Fruit fly (Drosophila melanogaster): ENCODE data around the gene Idh.
A peak's percentile ranks its signal among the peaks of the same experiment; 100 is the strongest.

Gene Idh

dm6 chr3L:8398763-8399445 is 38.2 kb upstream of the Idh start (continued):
- TF ChIP-seq CG8944 (GFP tag; optimal IDR thresholded peaks at IDR 0.05) (peak; percentile 10), CG10274 (GFP tag; optimal IDR thresholded peaks at IDR 0.05) (no peak), mam (GFP tag; optimal IDR thresholded peaks at IDR 0.05) (peak; percentile 42), CG9817 (tag; optimal IDR thresholded peaks at IDR 0.05) (no peak), pfk (GFP tag; optimal IDR thresholded peaks at IDR 0.05) (no peak), lilli (GFP tag; optimal IDR thresholded peaks at IDR 0.05) (peak; percentile 35), gcm2 (GFP tag; optimal IDR thresholded peaks at IDR 0.05) (no peak), CG12391 (tag; optimal IDR thresholded peaks at IDR 0.05) (peak; percentile 16), Hr3 (GFP tag; optimal IDR thresholded peaks at IDR 0.05) (peak; percentile 14), CG31224 (GFP tag; IDR thresholded peaks at IDR 0.05) (no peak), kni (GFP tag; optimal IDR thresholded peaks at IDR 0.05) (no peak), CG17385 (GFP tag; optimal IDR thresholded peaks at IDR 0.05) (peak; percentile 35), ash1 (GFP tag; optimal IDR thresholded peaks at IDR 0.05) (no peak), HLH3B (GFP tag; IDR thresholded peaks at IDR 0.05) (peak; percentile 17; the same call in 1 of the 2 replicates), CG18262 (tag; optimal IDR thresholded peaks at IDR 0.05) (no peak), seq (GFP tag; IDR thresholded peaks at IDR 0.05) (no peak), Drgx (GFP tag; IDR thresholded peaks at IDR 0.05) (peak; percentile 73), CG11093 (GFP tag; IDR thresholded peaks at IDR 0.05) (peak; percentile 15; the same call in 1 of the 3 replicates), CG6791 (GFP tag; IDR thresholded peaks at IDR 0.05; ENCODE audit: partially characterized antibody) (0 out of 3 replicates have a peak, but pooled peaks have one; percentile 25), CG6272 (GFP tag; IDR thresholded peaks at IDR 0.05) (peak; percentile 31; the same call in 1 of the 2 replicates), row (GFP tag; IDR thresholded peaks at IDR 0.05) (peak; percentile 69; the same call in 2 of the 3 replicates), p53 (GFP tag; optimal IDR thresholded peaks at IDR 0.05) (no peak), CG11085 (GFP tag; IDR thresholded peaks at IDR 0.05) (no peak), NC2β (GFP tag; optimal IDR thresholded peaks at IDR 0.05) (peak; percentile 23), CG43689 (GFP tag; IDR thresholded peaks at IDR 0.05) (no peak), Hr78 (GFP tag; optimal IDR thresholded peaks at IDR 0.05) (no peak), CTCF (GFP tag; optimal IDR thresholded peaks at IDR 0.05) (no peak), CG12071 (GFP tag; optimal IDR thresholded peaks at IDR 0.05) (no peak), CG14965 (GFP tag; optimal IDR thresholded peaks at IDR 0.05; ENCODE audit: borderline replicate concordance) (no peak), Xbp1 (GFP tag; optimal IDR thresholded peaks at IDR 0.05) (peak; percentile 53), CG11723 (GFP tag; optimal IDR thresholded peaks at IDR 0.05) (no peak), Dll (GFP tag; IDR thresholded peaks at IDR 0.05; ENCODE audit: partially characterized antibody) (no peak), CG4820 (GFP tag; optimal IDR thresholded peaks at IDR 0.05) (peak; percentile 23), pum (GFP tag; optimal IDR thresholded peaks at IDR 0.05) (peak; percentile 27), CG11560 (tag; IDR thresholded peaks at IDR 0.05) (no peak), CG1792 (GFP tag; optimal IDR thresholded peaks at IDR 0.05) (no peak), Meics (GFP tag; optimal IDR thresholded peaks at IDR 0.05) (no peak), CG6689 (GFP tag; IDR thresholded peaks at IDR 0.05) (peak; percentile 45; the same call in 1 of the 2 replicates), fu2 (GFP tag; optimal IDR thresholded peaks at IDR 0.05) (no peak), YL-1 (GFP tag; optimal IDR thresholded peaks at IDR 0.05) (no peak), Atf3 (GFP tag; optimal IDR thresholded peaks at IDR 0.05) (no peak), stwl (tag; optimal IDR thresholded peaks at IDR 0.05) (no peak), Med (GFP tag) (peak; percentile 86), CG3281 (GFP tag; optimal IDR thresholded peaks at IDR 0.05) (no peak), ken (GFP tag; IDR thresholded peaks at IDR 0.05) (peak; percentile 51; the same call in 1 of the 3 replicates), Rfx (GFP tag; IDR thresholded peaks at IDR 0.05) (0 out of 2 replicates have a peak, but pooled peaks have one; percentile 33), phol (tag; optimal IDR thresholded peaks at IDR 0.05) (peak; percentile 38), sd (tag; optimal IDR thresholded peaks at IDR 0.05) (no peak), CHES-1-like (GFP tag; optimal IDR thresholded peaks at IDR 0.05) (no peak), pan (optimal IDR thresholded peaks at IDR 0.05) (no peak), pan (GFP tag; optimal IDR thresholded peaks at IDR 0.05 in 1 of 2, IDR thresholded peaks at IDR 0.05 in 1 of 2) (peak in 1 of 2 experiments; percentile 15)

All from whole organism, embryonic.